Worm (Caenorhabditis elegans): Measurements from ENCODE around the gene grl-30.

Gene grl-30

DNA sequence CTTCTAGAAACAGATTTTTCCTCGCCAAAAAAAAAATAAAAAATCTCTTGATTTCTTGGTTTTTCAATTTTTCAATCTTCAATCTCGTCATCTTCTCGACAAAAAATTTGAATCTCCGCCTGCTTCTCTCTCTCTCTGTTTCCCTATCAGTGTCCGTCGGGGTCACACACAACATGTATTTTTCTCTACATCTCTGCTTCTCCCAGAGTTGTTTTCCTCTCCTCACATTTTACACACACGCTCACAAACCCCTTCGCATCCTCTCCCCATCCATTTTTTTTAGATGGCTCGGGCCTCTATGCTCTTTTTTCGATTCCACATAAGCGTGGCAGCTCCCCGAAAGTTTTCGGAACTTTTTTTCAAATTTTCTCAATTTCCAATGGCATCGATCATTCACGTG, 23.7 kb downstream of the grl-30 start (continued):
- peak; percentile 73 to 86 for TF ChIP-seq lin-35 (GFP tag; optimal IDR thresholded peaks at IDR 0.05)
- TF ChIP-seq nhr-12 (tag; optimal IDR thresholded peaks at IDR 0.05): no peak
- TF ChIP-seq tbx-2 (tag; optimal IDR thresholded peaks at IDR 0.05): peak; percentile 23
- TF ChIP-seq fos-1 (tag; optimal IDR thresholded peaks at IDR 0.05): peak; percentile 42
- TF ChIP-seq fkh-8 (tag; optimal IDR thresholded peaks at IDR 0.05): peak; percentile 15
- TF ChIP-seq unc-98 (GFP tag; IDR thresholded peaks at IDR 0.05): no peak
- TF ChIP-seq rnt-1 (tag; optimal IDR thresholded peaks at IDR 0.05): peak; percentile 55
- TF ChIP-seq unc-130 (tag; optimal IDR thresholded peaks at IDR 0.05): peak; percentile 16
- peak; percentile 73 for TF ChIP-seq nhr-71 (tag; optimal IDR thresholded peaks at IDR 0.05)
- no peak for TF ChIP-seq ceh-63 (GFP tag; optimal IDR thresholded peaks at IDR 0.05)
- TF ChIP-seq fkh-10 (GFP tag; optimal IDR thresholded peaks at IDR 0.05): peak; percentile 12
- TF ChIP-seq elt-3 (tag; optimal IDR thresholded peaks at IDR 0.05): peak in 2 of 6 experiments; percentile 1 to 14
- TF ChIP-seq mep-1 (tag; optimal IDR thresholded peaks at IDR 0.05): peak; percentile 61
- peak; percentile 35 for TF ChIP-seq nhr-47 (tag; optimal IDR thresholded peaks at IDR 0.05)

DNA sequence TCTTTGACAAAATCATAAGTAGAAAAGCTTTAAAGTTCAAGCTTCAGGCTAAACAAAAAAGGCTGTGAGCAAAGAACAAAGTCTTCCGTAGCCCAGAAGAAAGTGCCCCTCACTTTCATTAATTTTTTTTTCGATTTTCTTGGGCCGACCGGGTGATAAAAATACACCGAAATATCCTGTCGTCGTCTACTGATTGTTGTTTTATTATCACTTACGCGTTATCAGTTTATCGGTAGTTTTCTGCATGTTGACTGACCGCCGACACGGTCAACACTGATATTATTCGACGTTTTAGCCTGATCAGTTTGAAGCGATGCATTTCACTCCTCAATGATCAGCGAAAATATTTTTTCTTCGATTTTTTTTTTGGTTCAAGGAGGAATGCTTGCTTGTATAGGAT, 24.3 kb downstream of the grl-30 start:
- TF ChIP-seq elt-2 (tag; optimal IDR thresholded peaks at IDR 0.05) (peak; percentile 52), F16B12.6 (tag; optimal IDR thresholded peaks at IDR 0.05) (no peak), blmp-1 (tag; optimal IDR thresholded peaks at IDR 0.05) (peak; percentile 52), elt-3 (tag; optimal IDR thresholded peaks at IDR 0.05) (peak in 2 of 6 experiments; percentile 8 to 39), tlp-1 (tag; optimal IDR thresholded peaks at IDR 0.05) (no peak), nhr-237 (tag; optimal IDR thresholded peaks at IDR 0.05) (no peak), tbx-2 (tag; optimal IDR thresholded peaks at IDR 0.05) (no peak), C16A3.4 (tag; optimal IDR thresholded peaks at IDR 0.05) (no peak), fos-1 (tag; optimal IDR thresholded peaks at IDR 0.05) (no peak), mef-2 (tag; optimal IDR thresholded peaks at IDR 0.05) (no peak), nhr-28 (tag; optimal IDR thresholded peaks at IDR 0.05) (no peak), efl-1 (optimal IDR thresholded peaks at IDR 0.05) (no peak), efl-1 (GFP tag; optimal IDR thresholded peaks at IDR 0.05 in 1 of 2) (peak in 1 of 2 experiments; percentile 27), mab-9 (GFP tag; IDR thresholded peaks at IDR 0.05) (no peak)

DNA sequence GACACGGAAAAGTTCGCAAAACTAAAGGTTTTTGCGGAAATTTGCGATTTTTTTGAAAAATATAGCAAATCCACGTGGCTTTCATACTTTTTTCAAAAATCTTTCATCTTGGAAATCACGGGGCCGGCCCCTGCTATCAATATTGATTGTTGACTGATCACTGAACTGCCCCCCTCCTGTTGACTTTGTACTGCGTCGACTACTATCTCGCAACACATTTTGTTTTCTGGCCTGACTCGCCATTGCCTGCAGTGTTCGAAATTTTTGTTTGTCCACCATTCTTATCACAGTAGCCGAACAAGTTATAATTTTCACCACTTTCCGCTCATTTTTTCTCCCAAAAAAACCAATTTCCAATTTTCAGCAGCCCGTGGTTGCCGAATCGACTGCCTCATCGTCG, 24.9 kb downstream of the grl-30 start:
- TF ChIP-seq zip-4 (GFP tag; optimal IDR thresholded peaks at IDR 0.05) (no peak), nhr-71 (tag; optimal IDR thresholded peaks at IDR 0.05) (peak; percentile 6), mdl-1 (tag; optimal IDR thresholded peaks at IDR 0.05) (peak in 1 of 2 experiments; percentile 9), ets-5 (GFP tag; IDR thresholded peaks at IDR 0.05) (no peak)

DNA sequence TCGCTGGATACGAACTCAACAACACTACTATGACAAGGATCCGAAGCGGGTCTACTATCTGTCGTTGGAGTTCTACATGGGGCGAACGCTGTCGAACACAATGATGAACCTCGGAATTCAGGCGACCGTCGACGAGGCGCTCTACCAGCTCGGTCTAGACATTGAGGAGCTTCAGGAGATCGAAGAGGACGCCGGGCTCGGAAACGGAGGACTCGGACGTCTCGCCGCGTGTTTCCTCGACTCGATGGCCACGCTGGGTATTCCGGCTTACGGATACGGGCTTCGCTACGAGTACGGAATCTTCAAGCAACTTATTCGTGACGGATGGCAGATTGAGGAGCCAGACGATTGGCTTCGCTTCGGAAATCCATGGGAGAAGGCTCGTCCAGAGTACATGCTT, 25.6 kb downstream of the grl-30 start:
- TF ChIP-seq elt-2 (tag; optimal IDR thresholded peaks at IDR 0.05): no peak
- no peak for TF ChIP-seq tbx-2 (tag; optimal IDR thresholded peaks at IDR 0.05)

DNA sequence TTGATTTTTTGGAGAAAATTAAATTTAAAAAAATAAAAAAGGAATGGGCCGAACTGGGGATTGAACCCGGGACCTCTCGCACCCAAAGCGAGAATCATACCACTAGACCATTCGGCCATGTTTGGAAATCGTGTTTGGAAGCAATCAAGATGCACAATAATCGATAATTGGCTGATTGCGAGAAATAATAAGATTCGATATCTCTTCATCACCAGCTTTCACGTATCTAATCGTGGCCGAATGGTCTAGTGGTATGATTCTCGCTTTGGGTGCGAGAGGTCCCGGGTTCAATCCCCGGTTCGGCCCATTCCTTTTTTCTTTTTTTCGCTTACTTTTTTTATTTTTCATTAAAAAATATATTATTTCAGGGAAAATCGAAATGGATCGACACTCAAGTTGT, 26.0 kb downstream of the grl-30 start:
- TF ChIP-seq nhr-85 (tag) (peak; percentile 36), dpl-1 (GFP tag; optimal IDR thresholded peaks at IDR 0.05) (no peak), vab-15 (tag; optimal IDR thresholded peaks at IDR 0.05) (no peak), nhr-71 (tag; optimal IDR thresholded peaks at IDR 0.05) (peak; percentile 15), nhr-77 (tag; optimal IDR thresholded peaks at IDR 0.05) (no peak), lin-14 (GFP tag; optimal IDR thresholded peaks at IDR 0.05) (no peak), hlh-17 (GFP tag; optimal IDR thresholded peaks at IDR 0.05; ENCODE audit: borderline replicate concordance) (no peak), unc-62 (GFP tag; optimal IDR thresholded peaks at IDR 0.05) (no peak), lin-39 (tag; optimal IDR thresholded peaks at IDR 0.05) (no peak), fkh-4 (tag; optimal IDR thresholded peaks at IDR 0.05; ENCODE audit: borderline replicate concordance) (no peak), lin-35 (GFP tag; optimal IDR thresholded peaks at IDR 0.05) (no peak)
